Fruit fly (Drosophila melanogaster): ENCODE results near the gene CG5068.

Gene CG5068

DNA sequence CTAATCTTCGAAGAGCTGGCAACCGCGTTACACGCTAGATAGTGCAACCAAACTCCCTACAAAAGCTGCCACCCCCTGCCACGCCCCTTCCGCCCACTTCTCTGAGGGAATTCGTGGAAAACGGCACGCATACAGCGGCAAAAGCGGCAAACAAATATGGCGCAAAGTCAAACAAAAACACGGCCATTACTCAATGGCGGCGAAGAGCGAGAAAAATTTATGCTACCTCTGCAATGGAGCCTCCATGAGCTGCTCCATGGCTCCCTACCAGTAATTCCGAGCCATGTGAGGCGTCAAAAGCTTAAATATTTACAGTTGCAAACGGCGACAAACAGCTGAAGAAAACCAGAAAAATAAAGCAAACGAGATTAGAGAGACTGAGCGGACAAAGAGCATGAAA, 38.2 kb downstream of the CG5068 start:
- TF ChIP-seq Mio (GFP tag; optimal IDR thresholded peaks at IDR 0.05) (no peak), Sp1 (GFP tag; optimal IDR thresholded peaks at IDR 0.05) (no peak), Hnf4 (GFP tag; optimal IDR thresholded peaks at IDR 0.05) (no peak), OdsH (GFP tag; optimal IDR thresholded peaks at IDR 0.05) (no peak), fru (GFP tag; optimal IDR thresholded peaks at IDR 0.05) (no peak), rgr (GFP tag; optimal IDR thresholded peaks at IDR 0.05) (no peak), pan (optimal IDR thresholded peaks at IDR 0.05) (no peak), HLH106 (tag; optimal IDR thresholded peaks at IDR 0.05) (no peak), Myc (optimal IDR thresholded peaks at IDR 0.05) (no peak), foxo (GFP tag; optimal IDR thresholded peaks at IDR 0.05) (no peak), jim (GFP tag; optimal IDR thresholded peaks at IDR 0.05) (no peak), sv (GFP tag; optimal IDR thresholded peaks at IDR 0.05) (no peak), Hr83 (GFP tag; optimal IDR thresholded peaks at IDR 0.05; ENCODE audit: poor library complexity, severe bottlenecking) (no peak)

DNA sequence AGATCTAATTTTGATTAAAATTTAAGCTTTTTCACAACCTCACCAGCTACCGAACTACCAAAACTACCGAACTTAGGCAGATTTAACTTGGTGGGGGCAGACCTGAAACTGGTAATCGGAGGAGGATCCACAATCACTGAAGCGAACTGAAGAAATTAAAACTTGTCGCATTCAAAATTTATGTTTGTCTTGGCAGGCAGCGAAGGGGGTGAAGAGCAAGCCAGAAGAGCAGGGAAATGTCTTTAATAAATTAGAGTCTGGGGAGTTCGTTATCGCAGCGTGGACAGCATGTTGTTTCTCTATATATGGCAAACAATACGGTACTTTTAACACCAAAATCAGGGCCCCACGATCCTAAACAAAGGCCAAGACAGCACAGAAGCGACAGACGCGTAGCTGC, 38.7 kb downstream of the CG5068 start:
- TF ChIP-seq HLH106 (tag; optimal IDR thresholded peaks at IDR 0.05) = no peak
- no peak for TF ChIP-seq lola (GFP tag; optimal IDR thresholded peaks at IDR 0.05)

DNA sequence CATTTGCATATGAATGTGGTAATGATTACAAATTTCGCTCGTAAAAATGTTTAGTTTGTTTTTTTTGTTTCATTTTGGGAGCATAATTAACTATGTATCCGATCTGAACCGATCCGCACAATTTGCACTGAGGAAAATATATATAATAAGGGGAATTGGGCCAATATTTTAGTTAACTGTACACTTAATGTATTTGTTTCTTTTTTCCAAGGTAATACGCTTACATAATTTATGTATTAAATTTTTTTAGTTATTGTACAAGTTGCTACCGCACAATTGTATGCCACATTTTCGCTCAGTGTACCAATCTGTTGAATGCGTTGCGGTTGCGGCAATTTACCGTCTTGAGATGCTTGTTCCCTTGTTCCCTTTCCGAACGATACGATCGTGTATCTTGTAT, 39.2 kb downstream of the CG5068 start:
- TF ChIP-seq CG9705 (GFP tag; optimal IDR thresholded peaks at IDR 0.05) (no peak), rgr (GFP tag; optimal IDR thresholded peaks at IDR 0.05) (peak; percentile 12), sage (GFP tag; optimal IDR thresholded peaks at IDR 0.05) (no peak), fru (GFP tag; optimal IDR thresholded peaks at IDR 0.05) (peak; percentile 4), dsf (GFP tag; optimal IDR thresholded peaks at IDR 0.05; ENCODE audit: borderline replicate concordance) (no peak), foxo (GFP tag; optimal IDR thresholded peaks at IDR 0.05) (peak in 1 of 2 experiments; percentile 8), dmrt93B (GFP tag; optimal IDR thresholded peaks at IDR 0.05) (no peak), sv (GFP tag; optimal IDR thresholded peaks at IDR 0.05) (peak; percentile 77), pan (optimal IDR thresholded peaks at IDR 0.05) (no peak)

DNA sequence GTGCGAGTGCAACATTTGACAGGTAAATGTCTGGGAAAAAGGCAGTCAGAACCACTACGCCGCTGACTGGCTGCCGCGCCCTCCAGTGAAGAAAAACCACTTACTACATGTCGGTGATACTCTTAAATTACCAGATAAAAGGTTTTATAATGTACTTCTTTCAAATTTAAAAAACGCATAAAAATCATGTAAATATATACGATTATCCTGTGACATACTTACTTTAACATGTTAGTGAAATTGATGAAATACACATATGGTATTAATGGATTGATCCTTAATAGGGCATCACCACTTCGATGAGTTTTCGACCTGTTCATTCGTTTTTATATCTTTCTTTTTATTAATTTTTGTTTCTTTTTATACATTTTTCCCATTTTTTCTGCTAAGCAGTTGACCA, 40.1 kb downstream of the CG5068 start:
- TF ChIP-seq woc (GFP tag; optimal IDR thresholded peaks at IDR 0.05) (peak; percentile 12), dmrt93B (GFP tag; optimal IDR thresholded peaks at IDR 0.05) (no peak)

DNA sequence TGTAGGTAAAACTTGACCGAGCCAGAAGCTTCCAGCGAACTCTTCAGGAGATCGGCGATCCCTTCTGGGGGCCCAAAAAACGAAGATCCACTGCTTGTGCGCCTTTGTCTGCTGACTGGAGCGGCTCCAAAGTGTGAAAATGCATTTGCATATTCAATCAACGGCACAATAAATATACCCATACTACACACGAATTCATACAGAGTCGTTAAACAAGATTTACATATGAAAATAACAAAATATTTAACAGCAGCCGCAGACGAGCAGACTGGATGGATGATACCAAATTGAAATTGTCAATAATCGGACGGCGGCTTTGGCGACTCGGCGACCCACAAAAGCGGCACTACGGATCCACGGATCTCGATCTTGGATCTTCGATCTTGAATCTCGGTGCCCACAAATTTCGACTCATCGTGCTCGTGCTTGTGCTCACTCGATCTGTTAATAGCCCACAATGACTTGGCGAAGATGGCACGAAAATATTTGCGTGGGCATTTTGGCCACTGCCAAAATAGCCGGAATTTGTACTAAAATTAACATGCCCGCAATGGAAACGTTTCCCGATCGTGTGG, 40.7 kb downstream of the CG5068 start:
- TF ChIP-seq woc (GFP tag; optimal IDR thresholded peaks at IDR 0.05) (no peak), N (GFP tag; optimal IDR thresholded peaks at IDR 0.05) (no peak), rgr (GFP tag; optimal IDR thresholded peaks at IDR 0.05) (no peak), Hr83 (GFP tag; optimal IDR thresholded peaks at IDR 0.05; ENCODE audit: poor library complexity, severe bottlenecking) (no peak), psq (GFP tag; optimal IDR thresholded peaks at IDR 0.05) (no peak), br (GFP tag; optimal IDR thresholded peaks at IDR 0.05) (no peak), Dif (GFP tag; optimal IDR thresholded peaks at IDR 0.05; ENCODE audit: partially characterized antibody) (no peak), foxo (GFP tag; optimal IDR thresholded peaks at IDR 0.05) (no peak), Mio (GFP tag; optimal IDR thresholded peaks at IDR 0.05) (no peak), Vsx2 (GFP tag; optimal IDR thresholded peaks at IDR 0.05; ENCODE audit: partially characterized antibody) (no peak), pan (optimal IDR thresholded peaks at IDR 0.05) (no peak), Myc (optimal IDR thresholded peaks at IDR 0.05) (no peak), Dfd (GFP tag; optimal IDR thresholded peaks at IDR 0.05) (no peak), GATAd (GFP tag; optimal IDR thresholded peaks at IDR 0.05) (no peak), sage (GFP tag; optimal IDR thresholded peaks at IDR 0.05) (no peak), HLH106 (tag; optimal IDR thresholded peaks at IDR 0.05) (no peak), Abd-B (GFP tag; optimal IDR thresholded peaks at IDR 0.05) (no peak)

DNA sequence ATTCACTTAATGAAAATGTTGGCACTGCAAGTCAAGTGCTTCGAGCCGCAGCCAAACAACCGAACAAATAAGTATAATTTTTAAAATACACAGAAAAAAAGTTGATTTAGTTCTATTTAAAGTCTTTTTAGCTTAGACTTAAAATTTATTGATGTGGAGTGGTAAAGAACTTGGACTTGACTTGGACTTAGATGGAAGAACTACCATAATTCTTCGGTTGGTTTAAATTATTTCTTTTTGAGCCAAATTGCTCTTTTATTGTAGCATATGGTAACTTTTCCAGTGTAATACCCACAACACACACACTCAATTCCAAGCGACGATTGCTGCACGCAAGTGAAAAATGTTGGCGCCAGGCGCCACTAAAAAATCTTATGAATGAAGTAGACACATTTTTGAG, 41.5 kb downstream of the CG5068 start:
- TF ChIP-seq N (GFP tag; optimal IDR thresholded peaks at IDR 0.05) (no peak), Abd-B (GFP tag; optimal IDR thresholded peaks at IDR 0.05) (no peak), Hr78 (GFP tag; optimal IDR thresholded peaks at IDR 0.05) (no peak), Rel (GFP tag; optimal IDR thresholded peaks at IDR 0.05) (no peak), Rel (tag; optimal IDR thresholded peaks at IDR 0.05) (no peak), Hr83 (GFP tag; optimal IDR thresholded peaks at IDR 0.05; ENCODE audit: poor library complexity, severe bottlenecking) (no peak), jim (GFP tag; optimal IDR thresholded peaks at IDR 0.05) (no peak), fru (GFP tag; optimal IDR thresholded peaks at IDR 0.05) (no peak), usp (GFP tag; optimal IDR thresholded peaks at IDR 0.05) (no peak), brk (GFP tag; optimal IDR thresholded peaks at IDR 0.05) (no peak), foxo (GFP tag; optimal IDR thresholded peaks at IDR 0.05) (no peak), CrebA (GFP tag; optimal IDR thresholded peaks at IDR 0.05; ENCODE audit: borderline replicate concordance) (no peak), psq (GFP tag; optimal IDR thresholded peaks at IDR 0.05) (no peak), HLH106 (tag; optimal IDR thresholded peaks at IDR 0.05) (no peak), dmrt93B (GFP tag; optimal IDR thresholded peaks at IDR 0.05) (no peak), OdsH (GFP tag; optimal IDR thresholded peaks at IDR 0.05) (no peak)
